Fruit fly (Drosophila melanogaster) whole organism, wandering third instar larva: ENCODE measurements around the gene RpL32.

ENCODE experiments used
- Abd-B ChIP-seq: fragments of >200 bp; optimal IDR thresholded peaks from 2 replicates; lab custom pipeline; 2017; ENCODE audit warnings: missing biosample characterization, missing genetic modification characterization
- CG32264 ChIP-seq: fragments of 200-800 bp; sonication (Bioruptor generic); optimal IDR thresholded peaks from 2 replicates; lab custom pipeline; 2016; ENCODE audit warnings: missing biosample characterization, missing genetic modification characterization
- CG9705 ChIP-seq: fragments of 200-800 bp; sonication (Bioruptor generic); optimal IDR thresholded peaks from 2 replicates; lab custom pipeline; 2018; ENCODE audit warnings: missing biosample characterization, mild to moderate bottlenecking, missing genetic modification characterization
- Dfd ChIP-seq: fragments of >200 bp; optimal IDR thresholded peaks from 2 replicates; lab custom pipeline; 2017; ENCODE audit warnings: missing biosample characterization, missing genetic modification characterization
- Dif ChIP-seq: fragments of 200-275, 200-300 bp; sonication (Bioruptor generic); optimal IDR thresholded peaks from 2 replicates; lab custom pipeline; 2018; ENCODE audit warnings: missing biosample characterization, missing genetic modification characterization; ENCODE audit not compliant: partially characterized antibody
- GATAd ChIP-seq: sonication (Bioruptor generic); optimal IDR thresholded peaks from 2 replicates; lab custom pipeline; 2016; ENCODE audit warnings: missing biosample characterization, missing genetic modification characterization
- HLH106 ChIP-seq: fragments of 200-800 bp; optimal IDR thresholded peaks from 3 replicates; lab custom pipeline; 2019; ENCODE audit warnings: missing biosample characterization, mild to moderate bottlenecking, missing genetic modification characterization, moderate library complexity
- Hnf4 ChIP-seq: fragments of 200-800 bp; sonication (Bioruptor generic); optimal IDR thresholded peaks from 2 replicates; lab custom pipeline; 2016; ENCODE audit warnings: missing biosample characterization, mild to moderate bottlenecking, missing genetic modification characterization
- Hr78 ChIP-seq: fragments of >200 bp; optimal IDR thresholded peaks from 2 replicates; lab custom pipeline; 2017; ENCODE audit warnings: missing biosample characterization, missing genetic modification characterization
- Hr83 ChIP-seq: fragments of 200-300 bp; sonication (Bioruptor generic); optimal IDR thresholded peaks from 2 replicates; lab custom pipeline; 2016; ENCODE audit warnings: missing biosample characterization, mild to moderate bottlenecking, missing genetic modification characterization, moderate library complexity; ENCODE audit not compliant: poor library complexity, severe bottlenecking
- Jra ChIP-seq: sonication (Bioruptor generic); optimal IDR thresholded peaks from 2 replicates; lab custom pipeline; 2016; ENCODE audit warnings: missing biosample characterization, missing genetic modification characterization
- Mio ChIP-seq: sonication (Bioruptor generic); optimal IDR thresholded peaks from 2 replicates; lab custom pipeline; 2016; ENCODE audit warnings: missing biosample characterization, missing genetic modification characterization
- Myc ChIP-seq: fragments of >200 bp; optimal IDR thresholded peaks from 2 replicates; lab custom pipeline; 2017
- N ChIP-seq: fragments of >200 bp; optimal IDR thresholded peaks from 2 replicates; lab custom pipeline; 2018; ENCODE audit warnings: missing biosample characterization, missing external identifiers, missing genetic modification characterization
- OdsH ChIP-seq: fragments of 200-800 bp; sonication (Bioruptor generic); optimal IDR thresholded peaks from 2 replicates; lab custom pipeline; 2016; ENCODE audit warnings: missing biosample characterization, mild to moderate bottlenecking, missing genetic modification characterization
- Rel ChIP-seq, 2 experiments: fragments of 200-800 bp; sonication (Bioruptor generic) in 1 of 2; optimal IDR thresholded peaks; 2 replicates in 1 of 2; 3 replicates in 1 of 2; lab custom pipeline; 2016 to 2019; ENCODE audit warnings: mild to moderate bottlenecking in 2 of 2, missing biosample characterization in 2 of 2, missing genetic modification characterization in 2 of 2, moderate library complexity in 1 of 2
- Sp1 ChIP-seq: fragments of 200-800 bp; sonication (Bioruptor generic); optimal IDR thresholded peaks from 3 replicates; lab custom pipeline; 2019; ENCODE audit warnings: missing biosample characterization, mild to moderate bottlenecking, missing genetic modification characterization, moderate library complexity
- Vsx2 ChIP-seq: fragments of 200-300, 225-300 bp; sonication (Bioruptor generic); optimal IDR thresholded peaks from 2 replicates; lab custom pipeline; 2018; ENCODE audit warnings: missing biosample characterization, missing genetic modification characterization; ENCODE audit not compliant: partially characterized antibody
- br ChIP-seq: fragments of 200-800 bp; sonication (Bioruptor generic); optimal IDR thresholded peaks from 2 replicates; lab custom pipeline; 2016; ENCODE audit warnings: missing biosample characterization, missing genetic modification characterization
- brk ChIP-seq: fragments of 200-800 bp; sonication (Bioruptor generic); optimal IDR thresholded peaks from 2 replicates; lab custom pipeline; 2016; ENCODE audit warnings: missing biosample characterization, mild to moderate bottlenecking, missing genetic modification characterization
- dl ChIP-seq, 2 experiments: fragments of 175-275, 200-275 bp in 1 of 2; fragments of 200-275 bp in 1 of 2; sonication (Bioruptor generic); optimal IDR thresholded peaks; lab custom pipeline; 2018; ENCODE audit warnings: mild to moderate bottlenecking in 2 of 2, missing biosample characterization in 2 of 2, missing genetic modification characterization in 2 of 2, moderate library complexity in 2 of 2; ENCODE audit not compliant: partially characterized antibody in 2 of 2, insufficient read depth in 1 of 2
- dmrt93B ChIP-seq: fragments of 200-800 bp; sonication (Bioruptor generic); optimal IDR thresholded peaks from 2 replicates; lab custom pipeline; 2018; ENCODE audit warnings: missing biosample characterization, mild to moderate bottlenecking, missing genetic modification characterization
- dsf ChIP-seq: sonication (Bioruptor generic); optimal IDR thresholded peaks from 2 replicates; lab custom pipeline; 2016; ENCODE audit warnings: missing biosample characterization, missing genetic modification characterization, borderline replicate concordance
- fru ChIP-seq: fragments of 200-800 bp; sonication (Bioruptor generic); optimal IDR thresholded peaks from 3 replicates; lab custom pipeline; 2016; ENCODE audit warnings: missing biosample characterization, mild to moderate bottlenecking, missing genetic modification characterization
- h ChIP-seq: fragments of 200-800 bp; sonication (Bioruptor generic); optimal IDR thresholded peaks from 3 replicates; lab custom pipeline; 2016; ENCODE audit warnings: missing biosample characterization, mild to moderate bottlenecking, missing genetic modification characterization
- pan ChIP-seq: fragments of >200 bp; optimal IDR thresholded peaks from 2 replicates; lab custom pipeline; 2017
- psq ChIP-seq: fragments of 200-800 bp; sonication (Bioruptor generic); optimal IDR thresholded peaks from 3 replicates; lab custom pipeline; 2017; ENCODE audit warnings: missing biosample characterization, mild to moderate bottlenecking, missing genetic modification characterization, moderate library complexity
- rgr ChIP-seq: fragments of 200-800 bp; sonication (Bioruptor generic); optimal IDR thresholded peaks from 3 replicates; lab custom pipeline; 2016; ENCODE audit warnings: missing biosample characterization, mild to moderate bottlenecking, missing genetic modification characterization
- sage ChIP-seq: fragments of 200-800 bp; sonication (Bioruptor generic); optimal IDR thresholded peaks from 2 replicates; lab custom pipeline; 2016; ENCODE audit warnings: missing biosample characterization, mild to moderate bottlenecking, missing genetic modification characterization
- sv ChIP-seq: fragments of 200-800 bp; sonication (Bioruptor generic); optimal IDR thresholded peaks from 3 replicates; lab custom pipeline; 2016; ENCODE audit warnings: missing biosample characterization, missing genetic modification characterization
- usp ChIP-seq: fragments of >200 bp; optimal IDR thresholded peaks from 2 replicates; lab custom pipeline; 2017; ENCODE audit warnings: missing biosample characterization, missing genetic modification characterization
- woc ChIP-seq: sonication (Bioruptor generic); optimal IDR thresholded peaks from 2 replicates; lab custom pipeline; 2016; ENCODE audit warnings: missing biosample characterization, mild to moderate bottlenecking, missing genetic modification characterization

RpL32 gene

dm6 chr3R:30040879-30041278 is 5.1 kb downstream of the RpL32 start:
- no peak for TF ChIP-seq CG32264 (GFP tag; lab: Kevin White, UChicago)
- no peak for TF ChIP-seq sv
- TF ChIP-seq woc (GFP tag; lab: Kevin White, UChicago) = no peak
- no peak for TF ChIP-seq dl (GFP tag; optimal IDR thresholded peaks at IDR 0.05; lab: Kevin White, UChicago; ENCODE audit: insufficient read depth in 1 of 2, partially characterized antibody in 2 of 2)
- no peak for TF ChIP-seq brk
- no peak for TF ChIP-seq psq (GFP tag; lab: Kevin White, UChicago)
- no peak for TF ChIP-seq Mio (GFP tag; lab: Kevin White, UChicago)
- TF ChIP-seq HLH106 (tag; lab: Kevin White, UChicago) = no peak
- TF ChIP-seq Dfd (GFP tag; lab: Kevin White, UChicago) = no peak
- TF ChIP-seq Vsx2 = no peak
- TF ChIP-seq N (GFP tag; lab: Kevin White, UChicago) = no peak
- no peak for TF ChIP-seq usp (GFP tag; lab: Kevin White, UChicago)
- no peak for TF ChIP-seq Sp1
- TF ChIP-seq CG9705 (GFP tag; lab: Kevin White, UChicago) = no peak
- no peak for TF ChIP-seq GATAd
- TF ChIP-seq sage = no peak
- no peak for TF ChIP-seq Rel (GFP tag; optimal IDR thresholded peaks at IDR 0.05; lab: Kevin White, UChicago)
- TF ChIP-seq Rel (tag; optimal IDR thresholded peaks at IDR 0.05; lab: Kevin White, UChicago) = no peak
- TF ChIP-seq Myc (lab: Kevin White, UChicago) = no peak
- TF ChIP-seq Jra = no peak

dm6 chr3R:30039494-30039893 is 6.5 kb downstream of the RpL32 start, which contains the start of the genes janA, Sry-alpha and Sry-beta:
Gene janA (minus strand): TSS chr3R:30039533.
Gene Sry-alpha (plus strand): TSS chr3R:30039719.
Gene Sry-beta (plus strand): TSS chr3R:30039719.
- TF ChIP-seq Rel (GFP tag; optimal IDR thresholded peaks at IDR 0.05; lab: Kevin White, UChicago) (no peak), Rel (tag; optimal IDR thresholded peaks at IDR 0.05; lab: Kevin White, UChicago) (no peak), Hr83 (GFP tag; lab: Kevin White, UChicago) (peak; percentile 67), sage (no peak), sv (peak; percentile 5), h (GFP tag; lab: Kevin White, UChicago) (no peak)

- no peak for TF ChIP-seq psq (GFP tag; lab: Kevin White, UChicago)
- no peak for TF ChIP-seq usp (GFP tag; lab: Kevin White, UChicago)
- no peak for TF ChIP-seq dmrt93B (GFP tag; lab: Kevin White, UChicago)
- no peak for TF ChIP-seq dsf (GFP tag; lab: Kevin White, UChicago)
- TF ChIP-seq Mio (GFP tag; lab: Kevin White, UChicago) = no peak
These were observed 7.3 kb downstream of the RpL32 start, which contains the start of gene janB for dm6 chr3R:30038628-30039027. Gene janB (minus strand): TSS chr3R:30038728.

- no peak for TF ChIP-seq GATAd
- TF ChIP-seq br (GFP tag; lab: Kevin White, UChicago) = no peak
- no peak for TF ChIP-seq Hr83 (GFP tag; lab: Kevin White, UChicago)
- TF ChIP-seq HLH106 (tag; lab: Kevin White, UChicago) = no peak
- no peak for TF ChIP-seq sv
These were observed 8.3 kb downstream of the RpL32 start, which contains the start of gene ocn for dm6 chr3R:30037630-30038029. Gene ocn (minus strand): TSS chr3R:30037730.

dm6 chr3R:30036609-30037008 is 9.4 kb downstream of the RpL32 start, which contains the start of gene ZIPIC:
Gene ZIPIC (minus strand): TSS chr3R:30036870.
- TF ChIP-seq HLH106 (tag; lab: Kevin White, UChicago) (no peak), Mio (GFP tag; lab: Kevin White, UChicago) (no peak), brk (no peak), br (GFP tag; lab: Kevin White, UChicago) (no peak), fru (no peak), pan (no peak), dmrt93B (GFP tag; lab: Kevin White, UChicago) (no peak), Jra (no peak)
- TF ChIP-seq, all 38 proteins: peak for 0

dm6 chr3R:30032281-30032680 is 13.7 kb downstream of the RpL32 start:
- TF ChIP-seq Mio (GFP tag; lab: Kevin White, UChicago) (no peak), Sp1 (no peak), Hnf4 (GFP tag; lab: Kevin White, UChicago) (no peak), dsf (GFP tag; lab: Kevin White, UChicago) (no peak), Hr83 (GFP tag; lab: Kevin White, UChicago) (no peak), Dif (no peak), CG32264 (GFP tag; lab: Kevin White, UChicago) (no peak), brk (no peak), Jra (no peak), OdsH (GFP tag; lab: Kevin White, UChicago) (no peak), N (GFP tag; lab: Kevin White, UChicago) (no peak), br (GFP tag; lab: Kevin White, UChicago) (no peak), Abd-B (no peak), dl (GFP tag; optimal IDR thresholded peaks at IDR 0.05; lab: Kevin White, UChicago; ENCODE audit: insufficient read depth in 1 of 2, partially characterized antibody in 2 of 2) (no peak), CG9705 (GFP tag; lab: Kevin White, UChicago) (no peak), usp (GFP tag; lab: Kevin White, UChicago) (no peak), Dfd (GFP tag; lab: Kevin White, UChicago) (no peak), dmrt93B (GFP tag; lab: Kevin White, UChicago) (no peak), rgr (GFP tag; lab: Kevin White, UChicago) (no peak), Hr78 (GFP tag; lab: Kevin White, UChicago) (no peak)
